Fruit fly (Drosophila melanogaster): Measurements from ENCODE around the gene Nf-YC.

The Nf-YC gene

dm6 chrX:6820703-6821102 is at the start of gene Nf-YC, which contains the start of gene xit:
TSS of gene Nf-YC (minus strand) at chrX:6820919.
TSS of gene xit (plus strand) at chrX:6821016.
- no peak for TF ChIP-seq EcR (GFP tag; optimal IDR thresholded peaks at IDR 0.05)
- TF ChIP-seq CG8478 (optimal IDR thresholded peaks at IDR 0.05), result no peak
- TF ChIP-seq Dll (optimal IDR thresholded peaks at IDR 0.05), result no peak
- no peak for TF ChIP-seq psq (optimal IDR thresholded peaks at IDR 0.05)
- TF ChIP-seq usp (GFP tag; optimal IDR thresholded peaks at IDR 0.05), result no peak
- no peak for TF ChIP-seq pan (optimal IDR thresholded peaks at IDR 0.05)

DNA sequence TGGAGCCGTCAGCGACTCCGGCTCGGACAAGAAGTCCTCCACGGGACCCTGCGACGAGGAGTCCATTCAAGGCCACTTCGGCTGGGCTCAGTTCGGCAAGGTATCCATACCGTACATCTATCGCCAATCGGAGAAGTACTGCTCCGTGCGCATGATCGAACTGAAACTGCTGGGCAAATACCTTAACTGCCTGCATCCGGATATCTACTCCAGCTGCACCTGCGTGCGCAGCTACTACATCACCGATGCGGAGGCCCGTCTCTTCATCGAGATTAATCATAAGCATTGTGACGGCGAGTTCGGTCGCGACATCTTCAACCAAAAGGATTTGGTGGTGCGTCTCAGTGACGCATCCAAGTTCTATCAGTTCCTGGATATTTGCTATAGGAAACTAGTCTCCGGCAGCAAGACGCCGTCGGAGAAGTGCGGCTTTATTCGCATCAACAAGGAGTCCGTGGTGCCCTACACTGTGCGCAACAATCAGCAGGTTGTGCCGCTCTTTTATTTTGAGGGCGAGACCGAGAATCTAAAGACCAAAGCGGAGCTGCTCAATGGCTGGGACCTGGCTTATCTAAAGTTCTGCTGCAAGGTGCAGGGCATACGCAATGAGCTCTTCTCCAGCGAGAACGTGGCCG is 49.2 kb upstream of the Nf-YC start:
- TF ChIP-seq pan (optimal IDR thresholded peaks at IDR 0.05), result no peak
- TF ChIP-seq psq (optimal IDR thresholded peaks at IDR 0.05), result no peak
- TF ChIP-seq usp (GFP tag; optimal IDR thresholded peaks at IDR 0.05), result no peak
- no peak for TF ChIP-seq EcR (GFP tag; optimal IDR thresholded peaks at IDR 0.05)
- no peak for TF ChIP-seq CG8478 (optimal IDR thresholded peaks at IDR 0.05)
- no peak for TF ChIP-seq Dll (optimal IDR thresholded peaks at IDR 0.05)

dm6 chrX:6868629-6869579 is 48.2 kb upstream of the Nf-YC start:
- TF ChIP-seq usp (GFP tag; optimal IDR thresholded peaks at IDR 0.05) (no peak), psq (optimal IDR thresholded peaks at IDR 0.05) (no peak), Dll (optimal IDR thresholded peaks at IDR 0.05) (no peak), pan (optimal IDR thresholded peaks at IDR 0.05) (no peak), CG8478 (optimal IDR thresholded peaks at IDR 0.05) (no peak), EcR (GFP tag; optimal IDR thresholded peaks at IDR 0.05) (no peak)

DNA sequence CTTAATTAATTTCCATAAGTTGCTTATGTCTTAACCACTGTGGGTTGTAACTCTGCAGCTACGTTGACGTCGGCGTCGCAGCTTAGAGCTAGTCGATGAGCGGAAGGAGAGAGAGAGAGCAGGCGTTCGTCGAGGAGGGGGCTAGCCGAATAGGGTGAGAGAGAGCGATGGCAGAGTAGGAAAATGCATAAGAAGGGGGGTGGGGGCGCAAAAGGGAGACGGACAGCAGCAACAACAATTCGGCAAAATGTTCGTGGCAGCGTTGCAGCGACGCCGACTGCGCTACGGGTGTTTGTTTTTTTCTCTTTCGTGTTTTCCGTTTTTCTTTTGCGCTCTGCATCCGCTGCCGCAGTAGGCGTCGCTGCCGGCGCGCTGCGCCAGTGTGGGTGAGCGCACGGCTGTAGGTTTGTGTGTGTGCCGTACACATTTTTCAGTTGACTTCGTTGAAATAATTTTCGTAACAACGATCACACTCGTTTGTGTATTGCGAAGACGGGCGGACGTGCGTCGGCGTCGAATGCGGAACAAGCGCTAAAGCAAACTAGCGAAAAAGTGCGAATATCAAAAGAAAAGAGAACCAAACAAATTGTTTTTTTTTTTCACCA is 47.4 kb upstream of the Nf-YC start:
- TF ChIP-seq Dll (optimal IDR thresholded peaks at IDR 0.05), result peak; percentile 30
- TF ChIP-seq EcR (GFP tag; optimal IDR thresholded peaks at IDR 0.05), result no peak

DNA sequence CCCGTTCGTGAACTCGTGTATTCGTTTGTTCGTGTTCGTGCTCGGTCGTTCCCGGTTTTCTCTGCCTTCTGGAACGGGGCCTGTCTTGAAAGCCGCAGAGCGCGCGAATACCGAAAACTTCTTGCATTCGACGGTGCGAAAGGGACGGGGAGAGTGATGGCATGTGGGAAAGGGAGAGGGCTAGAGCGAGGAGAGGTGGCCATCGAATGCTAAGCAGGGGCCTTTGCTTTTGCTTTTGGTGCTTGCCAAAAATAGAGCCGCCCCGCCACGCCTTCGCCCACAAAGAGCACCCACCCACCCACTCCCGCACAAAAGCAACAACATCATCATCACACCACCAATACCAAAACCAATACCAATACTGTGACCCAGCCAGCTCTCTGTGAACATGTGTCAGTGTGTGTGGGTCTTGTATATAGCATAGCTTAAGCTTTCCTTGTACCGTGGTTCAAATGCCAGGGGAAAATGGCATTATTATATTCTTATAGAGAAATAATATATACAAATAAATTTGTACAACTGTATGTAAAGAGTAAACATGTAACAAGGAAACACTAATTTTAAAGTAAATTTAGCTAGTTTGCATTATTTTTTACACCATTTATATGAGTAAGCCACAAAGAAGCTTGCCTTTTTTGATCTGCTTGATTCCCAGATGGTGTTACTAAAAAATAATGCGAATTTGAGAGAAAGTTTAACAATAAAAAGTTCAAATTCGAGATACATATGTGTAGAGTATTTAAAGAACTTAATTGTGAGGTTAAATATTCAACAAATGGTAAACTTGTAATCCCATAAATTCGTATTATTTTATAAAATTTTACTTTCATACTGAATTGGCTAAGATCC is 46.7 kb upstream of the Nf-YC start, which contains the start of gene CG14434:
Gene CG14434 (minus strand): TSS at position 20 of the 849 bp plus-strand sequence.
- TF ChIP-seq usp (GFP tag; optimal IDR thresholded peaks at IDR 0.05), result no peak
- TF ChIP-seq CG8478 (optimal IDR thresholded peaks at IDR 0.05), result no peak
- no peak for TF ChIP-seq EcR (GFP tag; optimal IDR thresholded peaks at IDR 0.05)
- TF ChIP-seq pan (optimal IDR thresholded peaks at IDR 0.05), result no peak
- TF ChIP-seq psq (optimal IDR thresholded peaks at IDR 0.05), result no peak
- TF ChIP-seq Dll (optimal IDR thresholded peaks at IDR 0.05), result no peak

DNA sequence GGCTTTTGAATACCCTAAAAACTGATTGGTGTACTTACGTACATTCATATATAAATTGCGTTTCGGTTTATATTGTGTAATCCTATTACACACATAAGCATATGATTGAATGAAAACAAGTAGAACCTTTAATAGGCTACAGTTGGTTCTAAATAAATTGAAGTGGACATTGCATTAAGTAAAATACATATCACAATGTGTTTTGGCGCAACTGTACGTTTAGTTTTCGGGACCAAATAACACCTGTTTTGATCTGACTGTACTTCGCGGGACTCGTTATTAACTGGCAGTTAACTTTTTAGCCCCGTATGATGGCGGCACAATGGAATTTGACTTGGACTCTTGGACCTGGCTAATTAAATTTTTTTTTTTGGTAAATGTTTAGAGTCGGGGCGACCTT is 46.0 kb upstream of the Nf-YC start:
- TF ChIP-seq usp (GFP tag; optimal IDR thresholded peaks at IDR 0.05) (no peak), Dll (optimal IDR thresholded peaks at IDR 0.05) (no peak), EcR (GFP tag; optimal IDR thresholded peaks at IDR 0.05) (no peak), CG8478 (optimal IDR thresholded peaks at IDR 0.05) (no peak), psq (optimal IDR thresholded peaks at IDR 0.05) (no peak), pan (optimal IDR thresholded peaks at IDR 0.05) (no peak)

dm6 chrX:6866040-6866439 is 45.3 kb upstream of the Nf-YC start:
- TF ChIP-seq EcR (GFP tag; optimal IDR thresholded peaks at IDR 0.05), result no peak
- no peak for TF ChIP-seq psq (optimal IDR thresholded peaks at IDR 0.05)
- no peak for TF ChIP-seq CG8478 (optimal IDR thresholded peaks at IDR 0.05)
- TF ChIP-seq usp (GFP tag; optimal IDR thresholded peaks at IDR 0.05), result no peak

- TF ChIP-seq EcR (GFP tag; optimal IDR thresholded peaks at IDR 0.05) (no peak), psq (optimal IDR thresholded peaks at IDR 0.05) (no peak), Dll (optimal IDR thresholded peaks at IDR 0.05) (no peak)
These were observed 44.3 kb upstream of the Nf-YC start for dm6 chrX:6865039-6865438.

DNA sequence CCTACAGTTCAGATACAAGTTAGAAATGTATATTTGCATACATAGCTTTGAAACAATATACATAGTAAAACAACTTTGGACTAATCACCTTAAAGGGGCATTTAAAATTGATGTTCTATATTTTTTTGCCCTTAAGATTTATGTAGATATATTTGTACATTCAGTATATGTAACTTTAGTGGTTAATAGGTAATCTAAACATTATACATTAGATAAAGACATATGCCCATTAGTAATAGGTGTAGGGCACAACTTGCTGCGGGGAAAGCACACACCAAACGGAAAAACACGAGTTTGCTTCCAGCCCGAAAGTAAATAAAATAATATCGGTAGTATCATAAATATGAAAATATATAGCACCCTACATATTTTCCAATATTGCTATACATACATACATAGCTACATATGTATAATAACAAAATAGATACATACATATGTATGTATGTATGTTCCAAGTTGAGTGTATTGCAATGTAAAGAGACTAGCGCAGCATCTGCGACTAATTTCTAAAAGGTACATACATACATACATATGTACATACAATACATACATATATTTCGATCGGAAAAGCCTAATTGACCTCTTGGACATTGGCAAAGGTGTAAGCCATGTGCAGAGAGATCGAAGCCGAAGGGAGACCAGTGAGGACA is 42.7 kb upstream of the Nf-YC start, which contains the start of gene CG43736:
Gene CG43736 (plus strand): TSS at position 600 of the 650 bp plus-strand sequence.
- no peak for TF ChIP-seq CG8478 (optimal IDR thresholded peaks at IDR 0.05)
- TF ChIP-seq psq (optimal IDR thresholded peaks at IDR 0.05), result no peak
- no peak for TF ChIP-seq Dll (optimal IDR thresholded peaks at IDR 0.05)
- no peak for TF ChIP-seq pan (optimal IDR thresholded peaks at IDR 0.05)
- TF ChIP-seq EcR (GFP tag; optimal IDR thresholded peaks at IDR 0.05), result no peak
- no peak for TF ChIP-seq usp (GFP tag; optimal IDR thresholded peaks at IDR 0.05)

DNA sequence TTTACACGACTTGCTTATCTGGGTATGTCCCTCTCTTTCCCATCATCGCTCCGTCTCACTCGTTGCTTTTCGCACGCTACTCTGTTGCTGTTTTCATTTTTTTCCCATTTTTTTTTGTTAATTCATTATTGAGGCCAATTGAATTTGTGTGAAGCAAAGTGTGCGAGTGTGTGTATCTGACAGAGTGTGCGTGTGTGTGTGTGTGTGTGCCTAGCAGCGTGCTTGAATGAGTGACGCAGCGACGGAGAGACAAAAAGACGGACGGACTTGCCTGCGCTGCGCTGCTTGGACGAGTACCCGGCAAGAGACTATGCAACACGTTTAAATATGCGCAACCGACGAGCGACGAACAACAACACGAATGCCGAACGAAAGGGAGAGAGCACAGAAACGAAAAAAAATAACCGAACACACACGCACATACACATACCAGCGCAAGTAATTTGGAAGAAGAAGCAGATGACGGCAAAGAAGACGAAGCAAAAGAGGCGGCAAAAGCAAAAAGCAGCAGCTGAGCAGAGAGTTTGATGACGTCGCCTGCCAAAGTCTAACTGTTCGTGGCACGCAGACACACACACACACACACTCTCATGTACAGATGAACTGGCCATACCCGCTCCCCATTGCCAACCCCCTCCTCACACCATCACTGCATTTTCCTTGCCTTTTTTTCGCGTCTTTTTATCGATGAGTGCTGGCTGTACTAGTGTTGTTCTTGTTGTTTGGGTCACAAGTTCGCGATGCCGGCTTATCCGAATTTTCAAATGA is 42.0 kb upstream of the Nf-YC start:
- TF ChIP-seq psq (optimal IDR thresholded peaks at IDR 0.05) (no peak), EcR (GFP tag; optimal IDR thresholded peaks at IDR 0.05) (no peak), pan (optimal IDR thresholded peaks at IDR 0.05) (no peak), usp (GFP tag; optimal IDR thresholded peaks at IDR 0.05) (no peak), Dll (optimal IDR thresholded peaks at IDR 0.05) (no peak), CG8478 (optimal IDR thresholded peaks at IDR 0.05) (no peak)
